Worm (Caenorhabditis elegans) whole organism, late embryonic: ENCODE data around the gene F38C2.4.

Source experiments
- T23F11.4 ChIP-seq: fragments of 200-800 bp; sonication (Bioruptor generic); optimal IDR thresholded peaks from 2 replicates; lab custom pipeline; 2018; ENCODE audit warnings: mild to moderate bottlenecking, missing genetic modification characterization, missing compliant biosample characterization
- ama-1 ChIP-seq: fragments of 150-350 bp; optimal IDR thresholded peaks from 2 replicates; lab custom pipeline; 2014
- ceh-14 ChIP-seq: sonication (generic microtip); optimal IDR thresholded peaks from 2 replicates; lab custom pipeline; 2016; ENCODE audit warnings: missing genotype, missing genetic modification characterization, missing compliant biosample characterization
- ceh-18 ChIP-seq: sonication (generic microtip); optimal IDR thresholded peaks from 2 replicates; lab custom pipeline; 2016; ENCODE audit warnings: missing genetic modification characterization, missing compliant biosample characterization
- ceh-19 ChIP-seq: fragments of 200-800 bp; sonication (Bioruptor generic); optimal IDR thresholded peaks from 2 replicates; lab custom pipeline; 2018; ENCODE audit warnings: mild to moderate bottlenecking, missing genetic modification characterization, missing compliant biosample characterization
- ceh-2 ChIP-seq: sonication (generic microtip); optimal IDR thresholded peaks from 2 replicates; lab custom pipeline; 2016; ENCODE audit warnings: missing genotype, missing genetic modification characterization, missing compliant biosample characterization
- ceh-30 ChIP-seq: fragments of 150-350 bp; optimal IDR thresholded peaks from 2 replicates; lab custom pipeline; 2014; ENCODE audit warnings: missing biosample characterization, missing genetic modification characterization
- ceh-9 ChIP-seq: sonication (generic microtip); optimal IDR thresholded peaks from 2 replicates; lab custom pipeline; 2016; ENCODE audit warnings: mild to moderate bottlenecking, missing genetic modification characterization, inconsistent platforms, missing compliant biosample characterization
- dmd-4 ChIP-seq: sonication (generic microtip); optimal IDR thresholded peaks from 2 replicates; lab custom pipeline; 2016; ENCODE audit warnings: borderline replicate concordance, missing genetic modification characterization, missing compliant biosample characterization
- dve-1 ChIP-seq: sonication (generic microtip); optimal IDR thresholded peaks from 2 replicates; lab custom pipeline; 2017; ENCODE audit warnings: antibody characterized with exemption, mild to moderate bottlenecking, missing genetic modification characterization, missing compliant biosample characterization
- elt-2 ChIP-seq: sonication (generic microtip); optimal IDR thresholded peaks from 2 replicates; lab custom pipeline; 2016; ENCODE audit warnings: missing genetic modification reagents, missing genetic modification characterization, missing compliant biosample characterization
- ets-4 ChIP-seq: sonication (generic microtip); optimal IDR thresholded peaks from 2 replicates; lab custom pipeline; 2016; ENCODE audit warnings: missing genetic modification characterization, missing compliant biosample characterization
- hlh-30 ChIP-seq: sonication (generic microtip); optimal IDR thresholded peaks from 2 replicates; lab custom pipeline; 2017; ENCODE audit warnings: antibody characterized with exemption, missing genetic modification characterization, missing compliant biosample characterization; ENCODE audit not compliant: insufficient read depth
- lin-11 ChIP-seq: fragments of 200-800 bp; sonication (Bioruptor generic); optimal IDR thresholded peaks from 2 replicates; lab custom pipeline; 2018; ENCODE audit warnings: mild to moderate bottlenecking, missing genetic modification characterization, missing compliant biosample characterization
- nfya-1 ChIP-seq: sonication (generic microtip); optimal IDR thresholded peaks from 2 replicates; lab custom pipeline; 2017; ENCODE audit warnings: missing genetic modification characterization, mild to moderate bottlenecking, missing compliant biosample characterization, antibody characterized with exemption, moderate library complexity
- npax-4 ChIP-seq: sonication (generic microtip); optimal IDR thresholded peaks from 2 replicates; lab custom pipeline; 2016; ENCODE audit warnings: missing genetic modification characterization, missing compliant biosample characterization
- pag-3 ChIP-seq: sonication (generic microtip); optimal IDR thresholded peaks from 2 replicates; lab custom pipeline; 2016; ENCODE audit warnings: missing compliant biosample characterization, missing genetic modification characterization, borderline replicate concordance
- pat-9 ChIP-seq: fragments of 200-800 bp; sonication (Bioruptor generic); optimal IDR thresholded peaks from 2 replicates; lab custom pipeline; 2018; ENCODE audit warnings: mild to moderate bottlenecking, missing genetic modification characterization, moderate library complexity, missing compliant biosample characterization
- pqm-1 ChIP-seq: sonication (generic microtip); optimal IDR thresholded peaks from 2 replicates; lab custom pipeline; 2016; ENCODE audit warnings: missing genetic modification characterization, missing compliant biosample characterization
- pros-1 ChIP-seq: fragments of 150-350 bp; optimal IDR thresholded peaks from 2 replicates; lab custom pipeline; 2014; ENCODE audit warnings: missing biosample characterization, missing genetic modification reagents, missing genetic modification characterization
- sox-2 ChIP-seq: fragments of 200-800 bp; sonication (Bioruptor generic); IDR thresholded peaks from 2 replicates; pipeline ENCODE4 v1.3.6; 2022; ENCODE audit warnings: missing genetic modification reagents, missing genetic modification characterization, missing compliant biosample characterization
- sox-4 ChIP-seq: sonication (generic microtip); optimal IDR thresholded peaks from 2 replicates; lab custom pipeline; 2017; ENCODE audit warnings: mild to moderate bottlenecking, missing genetic modification characterization, inconsistent platforms, missing compliant biosample characterization
- syd-9 ChIP-seq: sonication (generic microtip); optimal IDR thresholded peaks from 2 replicates; lab custom pipeline; 2016; ENCODE audit warnings: mild to moderate bottlenecking, missing genetic modification characterization, moderate library complexity, missing compliant biosample characterization
- tbx-2 ChIP-seq: sonication (generic microtip); optimal IDR thresholded peaks from 2 replicates; lab custom pipeline; 2016; ENCODE audit warnings: missing genetic modification characterization, missing compliant biosample characterization
- tbx-7 ChIP-seq: sonication (generic microtip); optimal IDR thresholded peaks from 2 replicates; lab custom pipeline; 2016; ENCODE audit warnings: missing genotype, missing genetic modification characterization, missing compliant biosample characterization
- ttx-3 ChIP-seq: sonication (generic microtip); optimal IDR thresholded peaks from 2 replicates; lab custom pipeline; 2016; ENCODE audit warnings: missing genetic modification reagents, missing genetic modification characterization, missing compliant biosample characterization
- unc-86 ChIP-seq: sonication (generic microtip); optimal IDR thresholded peaks from 2 replicates; lab custom pipeline; 2016; ENCODE audit warnings: missing genetic modification characterization, missing compliant biosample characterization

F38C2.4 gene

DNA sequence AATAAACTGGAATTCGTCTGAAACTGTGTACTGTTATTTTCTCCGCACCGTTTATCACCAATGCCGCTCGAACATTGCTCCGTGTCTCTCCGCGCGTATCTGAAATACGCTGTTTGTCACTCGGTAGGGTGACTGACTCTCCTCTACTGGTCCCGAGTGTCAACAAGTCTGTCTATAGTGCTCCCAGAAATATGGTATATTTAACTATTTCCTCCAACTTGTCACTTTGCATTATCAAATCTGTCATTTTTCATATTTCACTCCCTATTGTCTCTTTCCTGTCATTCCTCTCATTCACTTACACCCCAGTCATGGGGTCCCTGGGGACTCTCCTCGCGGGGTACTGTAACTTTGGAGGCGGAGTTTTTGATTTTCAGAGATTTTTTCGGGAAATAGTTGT is 16.6 kb upstream of the F38C2.4 start, which contains the start of gene hlh-17:
Gene hlh-17 (plus strand): TSS at position 301 of the 400 bp plus-strand sequence.
- TF ChIP-seq ceh-30: no peak

DNA sequence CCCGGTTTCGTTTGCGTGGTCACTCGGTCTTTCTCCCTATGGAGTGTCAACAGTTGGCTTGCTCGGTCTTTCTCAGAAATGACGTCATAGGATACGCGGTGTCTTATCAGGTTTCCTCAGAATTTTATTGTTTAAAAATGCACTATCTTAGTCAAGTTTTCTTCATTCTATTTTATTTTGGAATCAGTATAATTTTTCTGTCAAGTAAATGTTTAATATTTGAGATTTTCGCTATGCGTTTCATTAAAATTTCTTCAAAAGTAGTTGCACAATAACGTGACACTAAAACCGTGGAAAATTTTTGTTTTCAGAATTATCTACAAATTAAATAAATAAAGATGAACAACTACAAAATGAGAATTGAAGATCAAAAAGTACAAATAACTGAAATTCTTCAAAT is 13.7 kb upstream of the F38C2.4 start, which contains the start of gene hlh-31:
Gene hlh-31 (plus strand): TSS at position 301 of the 400 bp plus-strand sequence.
- TF ChIP-seq hlh-30 (no peak), pros-1 (tag; lab: Kevin White, UChicago) (no peak)
- TF ChIP-seq, all 69 proteins: peak for 0

DNA sequence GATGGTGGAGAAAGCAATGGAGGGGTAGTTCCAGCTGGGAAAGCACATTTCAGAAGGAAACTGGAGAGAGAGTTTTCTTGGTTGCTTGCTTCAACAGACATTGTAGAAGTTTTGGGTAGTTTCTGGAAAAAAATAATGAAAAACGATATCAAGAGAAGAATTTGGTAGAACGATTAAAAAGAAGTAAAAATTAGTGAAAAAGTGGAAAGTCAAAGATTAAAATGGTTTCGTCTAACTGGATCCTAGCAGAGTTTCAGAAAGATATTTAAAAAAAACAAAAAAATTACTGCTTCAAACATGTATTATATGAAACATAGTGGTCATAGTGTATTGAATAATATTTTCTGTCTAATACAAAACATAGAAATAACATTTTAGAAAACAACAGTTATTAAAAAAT is 6.2 kb downstream of the F38C2.4 start, which contains the start of gene F38C2.7:
Gene F38C2.7 (minus strand): TSS at position 101 of the 400 bp plus-strand sequence.
- TF ChIP-seq tbx-2 (tag; lab: Kevin White, UChicago): no peak
- no peak for TF ChIP-seq sox-2 (GFP tag; lab: Robert Waterston, UW)
- no peak for TF ChIP-seq ceh-9
- TF ChIP-seq ets-4 (tag; lab: Kevin White, UChicago): no peak
- TF ChIP-seq pat-9 (tag; lab: Kevin White, UChicago): no peak
- TF ChIP-seq tbx-7 (tag; lab: Kevin White, UChicago): no peak
- no peak for TF ChIP-seq ceh-2 (tag; lab: Kevin White, UChicago)
- TF ChIP-seq dve-1 (tag; lab: Kevin White, UChicago): no peak
- no peak for TF ChIP-seq syd-9 (tag; lab: Kevin White, UChicago)
- no peak for TF ChIP-seq ceh-14 (tag; lab: Kevin White, UChicago)
- no peak for TF ChIP-seq sox-4 (tag; lab: Kevin White, UChicago)

DNA sequence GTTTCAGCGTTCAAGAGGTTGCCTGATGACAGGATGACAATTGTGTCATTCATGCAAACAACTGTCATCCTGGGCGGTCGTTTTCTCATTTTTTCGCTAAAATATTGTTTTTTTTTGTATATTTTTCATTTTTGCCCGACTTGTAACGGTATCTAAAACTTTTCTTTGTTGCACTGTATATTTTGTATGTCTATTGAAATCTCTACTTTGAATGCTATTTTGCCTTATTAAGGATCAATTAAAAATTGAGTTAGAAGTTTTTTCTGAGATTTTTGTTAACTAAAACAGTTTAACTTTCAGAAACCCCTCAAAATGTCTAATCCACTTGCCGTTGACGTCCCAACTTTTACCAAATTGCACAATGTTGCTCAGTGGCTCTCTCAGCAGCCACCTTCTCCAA is 6.8 kb downstream of the F38C2.4 start, which contains the start of gene ccch-2:
Gene ccch-2 (plus strand): TSS at position 301 of the 400 bp plus-strand sequence.
- no peak for TF ChIP-seq sox-4 (tag; lab: Kevin White, UChicago)
- no peak for TF ChIP-seq nfya-1 (tag; lab: Kevin White, UChicago)
- no peak for TF ChIP-seq ets-4 (tag; lab: Kevin White, UChicago)
- TF ChIP-seq ama-1 (lab: Kevin White, UChicago): no peak
- TF ChIP-seq ceh-18 (tag; lab: Kevin White, UChicago): no peak

DNA sequence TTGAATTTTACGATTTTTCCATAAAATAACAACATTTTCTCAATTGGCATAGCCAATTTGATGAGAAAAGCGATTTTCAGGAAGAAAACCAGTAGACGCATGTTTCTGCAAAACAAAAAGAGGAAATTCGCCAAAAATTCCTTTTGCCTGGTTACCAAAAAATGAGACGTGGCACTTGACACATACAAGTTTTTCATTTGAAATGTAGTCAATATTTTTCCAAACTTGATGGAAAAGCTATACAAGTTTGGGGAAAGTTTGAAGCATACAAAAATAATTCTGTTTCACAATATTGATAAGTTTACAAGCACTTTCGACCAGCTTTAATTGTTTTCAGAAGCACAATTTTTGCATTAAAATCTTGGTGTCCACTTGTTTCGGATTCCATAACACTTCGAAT is 9.6 kb downstream of the F38C2.4 start, which contains the start of gene clec-191:
Gene clec-191 (minus strand): TSS at position 101 of the 400 bp plus-strand sequence.
- no peak for TF ChIP-seq T23F11.4
- no peak for TF ChIP-seq unc-86 (tag; lab: Kevin White, UChicago)
- no peak for TF ChIP-seq nfya-1 (tag; lab: Kevin White, UChicago)
- TF ChIP-seq lin-11: no peak
- TF ChIP-seq, all 69 proteins: peak for 0

DNA sequence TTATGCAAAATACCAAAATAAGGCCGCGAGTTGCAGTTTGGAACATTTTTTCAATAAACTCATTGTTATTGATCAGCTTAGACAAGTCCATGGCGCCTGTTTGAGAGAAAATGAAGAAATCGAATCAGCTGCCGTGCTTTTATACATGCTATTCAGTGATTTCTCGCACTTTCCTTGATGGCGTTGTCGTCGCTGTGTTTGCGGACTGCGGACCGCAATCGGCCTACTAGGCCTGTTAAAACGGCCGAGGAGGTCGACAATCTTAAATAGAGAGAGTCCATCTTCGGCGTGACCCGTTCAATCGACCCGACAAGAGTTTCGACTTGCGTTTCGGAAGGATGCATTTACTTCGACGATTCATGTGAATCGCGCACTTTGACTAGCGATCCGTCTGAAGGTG is 19.7 kb downstream of the F38C2.4 start, which contains the start of gene srz-75:
Gene srz-75 (minus strand): TSS at position 101 of the 400 bp plus-strand sequence.
- no peak for TF ChIP-seq pag-3 (tag; lab: Kevin White, UChicago)
- no peak for TF ChIP-seq ttx-3 (tag; lab: Kevin White, UChicago)
- no peak for TF ChIP-seq dmd-4 (tag; lab: Kevin White, UChicago)
- no peak for TF ChIP-seq syd-9 (tag; lab: Kevin White, UChicago)
- no peak for TF ChIP-seq ama-1 (lab: Kevin White, UChicago)

DNA sequence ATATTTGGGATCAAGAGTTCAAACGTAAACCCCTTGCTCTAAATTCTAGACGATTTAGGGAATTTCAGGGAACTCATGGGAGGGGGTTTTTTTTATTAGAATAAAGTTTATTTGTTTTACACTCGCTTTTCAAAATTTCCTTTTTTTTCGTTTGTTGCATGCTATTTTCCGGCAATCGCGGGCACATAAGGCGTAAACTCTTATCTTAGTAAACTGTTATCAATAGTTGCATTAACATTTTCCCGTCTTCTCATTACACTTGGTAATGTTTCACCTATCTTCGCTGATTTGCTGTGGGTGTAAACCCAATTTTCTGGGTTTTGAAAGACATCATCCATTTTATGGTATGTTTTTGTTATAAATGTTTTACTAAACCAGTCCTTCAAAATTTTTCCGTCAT is 22.8 kb downstream of the F38C2.4 start:
- TF ChIP-seq npax-4 (tag; lab: Kevin White, UChicago) (no peak), elt-2 (tag; lab: Kevin White, UChicago) (peak; percentile 37)

DNA sequence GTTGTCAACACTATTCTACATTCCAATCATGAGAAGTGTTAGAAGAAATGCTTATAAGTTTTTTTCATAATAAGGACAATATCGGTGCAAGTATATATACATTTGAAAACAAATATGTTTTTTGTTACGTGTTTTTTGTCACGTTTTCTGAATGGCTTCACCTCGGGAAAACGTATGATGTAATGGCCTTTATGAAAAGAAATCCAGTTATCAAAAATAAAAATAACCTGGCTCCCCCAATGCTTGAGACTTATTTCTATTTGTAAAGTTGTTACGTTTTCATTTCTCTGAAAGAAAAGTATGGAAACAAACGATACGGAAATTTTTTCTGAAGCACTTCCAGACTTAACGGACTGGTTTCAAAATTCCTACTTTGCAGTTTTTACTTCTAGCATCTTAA is 27.8 kb downstream of the F38C2.4 start, which contains the start of gene srz-72:
Gene srz-72 (plus strand): TSS at position 301 of the 400 bp plus-strand sequence.
- TF ChIP-seq hlh-30 (no peak), ceh-9 (no peak), ceh-19 (no peak), ceh-30 (no peak), pqm-1 (tag; lab: Kevin White, UChicago) (no peak)
